Worm (Caenorhabditis elegans): ENCODE results near the gene C55C3.1.

ce11 chrIV:5667191-5667590 lies 41.7 kb upstream of the C55C3.1 start:
- TF ChIP-seq ceh-82 (tag; optimal IDR thresholded peaks at IDR 0.05) (peak in 1 of 3 experiments; percentile 4), nhr-237 (tag; optimal IDR thresholded peaks at IDR 0.05) (no peak), nhr-28 (tag; optimal IDR thresholded peaks at IDR 0.05) (no peak), jun-1 (tag; optimal IDR thresholded peaks at IDR 0.05) (no peak), lin-15B (tag; optimal IDR thresholded peaks at IDR 0.05) (no peak), elt-3 (tag; optimal IDR thresholded peaks at IDR 0.05) (no peak), elt-2 (tag; optimal IDR thresholded peaks at IDR 0.05) (no peak), lir-3 (tag; optimal IDR thresholded peaks at IDR 0.05; ENCODE audit: poor library complexity) (no peak), lin-39 (tag; optimal IDR thresholded peaks at IDR 0.05) (no peak), C34B4.2 (tag; optimal IDR thresholded peaks at IDR 0.05) (no peak), hpl-2 (GFP tag; optimal IDR thresholded peaks at IDR 0.05) (no peak), egl-27 (tag; optimal IDR thresholded peaks at IDR 0.05) (no peak)
